Worm (Caenorhabditis elegans) whole organism, L1 larva: Measurements from ENCODE around the gene vwa-8.

Experiments used
- ceh-82 ChIP-seq, 3 experiments: fragments of 150-350 bp in 1 of 3; sonication (generic microtip) in 2 of 3; optimal IDR thresholded peaks; 2 replicates each; lab custom pipeline; 2014 to 2017; ENCODE audit warnings: missing biosample characterization in 3 of 3, missing genetic modification characterization in 3 of 3
- fkh-10 ChIP-seq: sonication (generic microtip); optimal IDR thresholded peaks from 2 replicates; lab custom pipeline; 2017; ENCODE audit warnings: missing biosample characterization, missing genetic modification reagents, missing genetic modification characterization
- hlh-17 ChIP-seq: fragments of 200-800 bp; sonication (Bioruptor generic); optimal IDR thresholded peaks from 2 replicates; lab custom pipeline; 2018; ENCODE audit warnings: missing genetic modification characterization, mild to moderate bottlenecking, missing compliant biosample characterization, moderate library complexity, borderline replicate concordance
- nhr-11 ChIP-seq: fragments of 150-350 bp; optimal IDR thresholded peaks from 2 replicates; lab custom pipeline; 2014; ENCODE audit warnings: missing biosample characterization, missing genetic modification characterization
- nhr-12 ChIP-seq: sonication (generic microtip); optimal IDR thresholded peaks from 2 replicates; lab custom pipeline; 2017; ENCODE audit warnings: missing biosample characterization, missing genetic modification characterization
- nhr-28 ChIP-seq: fragments of 150-350 bp; optimal IDR thresholded peaks from 2 replicates; lab custom pipeline; 2014; ENCODE audit warnings: missing biosample characterization, missing genetic modification characterization
- nhr-76 ChIP-seq: sonication (generic microtip); optimal IDR thresholded peaks from 2 replicates; lab custom pipeline; 2017; ENCODE audit warnings: missing biosample characterization, missing genetic modification characterization
- nhr-84 ChIP-seq: sonication (generic microtip); optimal IDR thresholded peaks from 2 replicates; lab custom pipeline; 2017; ENCODE audit warnings: missing biosample characterization, missing genetic modification characterization
- pqm-1 ChIP-seq: sonication (generic microtip); optimal IDR thresholded peaks from 3 replicates; lab custom pipeline; 2017; ENCODE audit warnings: missing biosample characterization, missing genetic modification characterization
- skn-1 ChIP-seq: fragments of 150-350 bp; optimal IDR thresholded peaks from 2 replicates; lab custom pipeline; 2014; ENCODE audit warnings: missing biosample characterization, missing genetic modification characterization
- snpc-4 ChIP-seq: fragments of 150-350 bp; optimal IDR thresholded peaks from 2 replicates; lab custom pipeline; 2014; ENCODE audit warnings: missing biosample characterization, missing genetic modification characterization
- sox-4 ChIP-seq: sonication (generic microtip); optimal IDR thresholded peaks from 2 replicates; lab custom pipeline; 2016; ENCODE audit warnings: missing genetic modification characterization, missing compliant biosample characterization
- unc-30 ChIP-seq: sonication (generic microtip); optimal IDR thresholded peaks from 2 replicates; lab custom pipeline; 2017; ENCODE audit warnings: missing biosample characterization, missing genetic modification characterization
- ztf-4 ChIP-seq: fragments of 150-350 bp; optimal IDR thresholded peaks from 2 replicates; lab custom pipeline; 2014; ENCODE audit warnings: missing biosample characterization, missing genetic modification characterization

- peak; percentile 70 for TF ChIP-seq snpc-4 (tag; lab: Kevin White, UChicago)
- TF ChIP-seq ceh-82 (tag; optimal IDR thresholded peaks at IDR 0.05; lab: Kevin White, UChicago), result peak; percentile 79 to 88 (median 83)
- TF ChIP-seq nhr-28 (tag; lab: Kevin White, UChicago), result no peak
- TF ChIP-seq nhr-84, result no peak
- TF ChIP-seq nhr-12 (tag; lab: Kevin White, UChicago), result no peak
- no peak for TF ChIP-seq nhr-76
- TF ChIP-seq unc-30 (tag; lab: Kevin White, UChicago), result no peak
- TF ChIP-seq sox-4 (tag; lab: Kevin White, UChicago), result peak; percentile 33
- no peak for TF ChIP-seq pqm-1
- no peak for TF ChIP-seq hlh-17 (GFP tag; lab: Kevin White, UChicago)
- TF ChIP-seq ztf-4 (tag; lab: Kevin White, UChicago), result peak; percentile 84
- peak; percentile 40 for TF ChIP-seq fkh-10 (GFP tag; lab: Kevin White, UChicago)
- peak; percentile 67 for TF ChIP-seq nhr-11 (tag; lab: Kevin White, UChicago)
- TF ChIP-seq skn-1 (tag; lab: Kevin White, UChicago), result peak; percentile 65
Observed at ce11 chrX:12975595-12976089, 15.6 kb upstream of the vwa-8 start, which contains the start of gene ppk-3.
